Worm (Caenorhabditis elegans): ENCODE data around the gene spl-2.

ce11 chrV:9112467-9112866 is 34.2 kb downstream of the spl-2 start, which contains the start of gene F21C10.7:
- TF ChIP-seq ceh-79 (tag; optimal IDR thresholded peaks at IDR 0.05) (no peak), unc-62 (GFP tag; optimal IDR thresholded peaks at IDR 0.05) (no peak), nhr-80 (tag; optimal IDR thresholded peaks at IDR 0.05) (no peak), cebp-1 (GFP tag; IDR thresholded peaks at IDR 0.05) (no peak), cebp-1 (tag; optimal IDR thresholded peaks at IDR 0.05) (no peak), unc-130 (GFP tag; optimal IDR thresholded peaks at IDR 0.05) (no peak), pha-4 (tag; optimal IDR thresholded peaks at IDR 0.05) (no peak), lin-26 (GFP tag; IDR thresholded peaks at IDR 0.05) (no peak), ceh-100 (GFP tag; IDR thresholded peaks at IDR 0.05) (no peak), aptf-3 (GFP tag; IDR thresholded peaks at IDR 0.05) (no peak), chd-7 (tag; optimal IDR thresholded peaks at IDR 0.05) (no peak), xnd-1 (tag; optimal IDR thresholded peaks at IDR 0.05) (no peak), sea-2 (GFP tag; IDR thresholded peaks at IDR 0.05) (no peak), dox-1 (GFP tag; IDR thresholded peaks at IDR 0.05) (no peak)
